Fruit fly (Drosophila melanogaster) whole organism, pupa: Measurements from ENCODE around the gene CG18748.

Source experiments
- CG10348 ChIP-seq: fragments of 200-800 bp; sonication (Bioruptor generic); IDR thresholded peaks from 2 replicates; pipeline ENCODE4 v1.3.6; 2022; ENCODE audit warnings: missing biosample characterization, missing genetic modification characterization
- CG14655 ChIP-seq: fragments of 200-800 bp; sonication (Bioruptor generic); optimal IDR thresholded peaks from 3 replicates; lab custom pipeline; 2017; ENCODE audit warnings: mild to moderate bottlenecking, missing biosample characterization, missing genetic modification reagents, missing genetic modification characterization
- CG17806 ChIP-seq: fragments of 200-800 bp; sonication (Bioruptor generic); optimal IDR thresholded peaks from 2 replicates; lab custom pipeline; 2018; ENCODE audit warnings: missing biosample characterization, mild to moderate bottlenecking, missing genetic modification characterization, moderate library complexity
- CG34367 ChIP-seq: fragments of 200-800 bp; sonication (Bioruptor generic); optimal IDR thresholded peaks from 2 replicates; lab custom pipeline; 2018; ENCODE audit warnings: missing biosample characterization, mild to moderate bottlenecking, missing genetic modification characterization
- Ets98B ChIP-seq: fragments of 200-800 bp; sonication (Bioruptor generic); IDR thresholded peaks from 2 replicates; pipeline ENCODE4 v1.3.6; 2022; ENCODE audit warnings: missing biosample characterization, missing genetic modification characterization
- Pif1B ChIP-seq: fragments of 200-800 bp; sonication (Bioruptor generic); optimal IDR thresholded peaks from 3 replicates; lab custom pipeline; 2016; ENCODE audit warnings: missing biosample characterization, missing genetic modification characterization
- rn ChIP-seq: fragments of 200-800 bp; sonication (Bioruptor generic); IDR thresholded peaks from 2 replicates; pipeline ENCODE4 v1.3.6; 2022; ENCODE audit warnings: missing biosample characterization, missing genetic modification characterization

DNA sequence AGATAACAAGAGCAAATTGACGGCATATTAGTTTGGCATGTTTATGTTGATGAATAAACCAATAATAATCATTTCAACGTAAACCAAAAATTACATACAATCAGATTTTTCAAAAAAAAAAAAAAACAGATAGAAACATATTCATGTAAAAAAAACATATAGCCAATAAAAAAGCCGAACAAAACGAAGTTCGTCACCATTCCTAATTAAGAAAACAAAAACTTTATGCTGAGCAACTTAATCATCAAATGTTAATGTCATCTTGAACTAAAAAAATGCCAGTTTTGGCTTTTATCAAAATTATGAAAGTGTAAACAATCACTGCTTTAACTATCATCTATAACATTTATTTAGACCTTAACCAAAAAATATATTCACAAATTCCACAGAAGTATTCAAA is 29.9 kb downstream of the CG18748 start, which contains the start of gene CG10919:
- no peak for TF ChIP-seq CG14655 (GFP tag; lab: Kevin White, UChicago)
- TF ChIP-seq CG10348 = no peak
- no peak for TF ChIP-seq CG17806 (tag; lab: Kevin White, UChicago)
- TF ChIP-seq Ets98B = no peak
- no peak for TF ChIP-seq Pif1B (GFP tag; lab: Kevin White, UChicago)
- no peak for TF ChIP-seq rn (GFP tag; lab: Robert Waterston, UW)
- TF ChIP-seq CG34367 = no peak
